Worm (Caenorhabditis elegans) whole organism, late embryonic: Measurements from ENCODE around the gene F21A3.2.

ENCODE experiments used
- nhr-11 ChIP-seq: fragments of 150-350 bp; optimal IDR thresholded peaks from 2 replicates; lab custom pipeline; 2014; ENCODE audit warnings: missing biosample characterization, missing genetic modification characterization
- sox-4 ChIP-seq: sonication (generic microtip); optimal IDR thresholded peaks from 2 replicates; lab custom pipeline; 2017; ENCODE audit warnings: mild to moderate bottlenecking, missing genetic modification characterization, inconsistent platforms, missing compliant biosample characterization

ce11 chrV:15533864-15534263, at the start of gene F21A3.2:
- no peak for TF ChIP-seq nhr-11 (tag; lab: Kevin White, UChicago)
- TF ChIP-seq sox-4 = no peak
